Worm (Caenorhabditis elegans): ENCODE data around the gene cdk-4.
A peak's percentile ranks its signal among the peaks of the same experiment; 100 is the strongest.

Gene cdk-4

DNA sequence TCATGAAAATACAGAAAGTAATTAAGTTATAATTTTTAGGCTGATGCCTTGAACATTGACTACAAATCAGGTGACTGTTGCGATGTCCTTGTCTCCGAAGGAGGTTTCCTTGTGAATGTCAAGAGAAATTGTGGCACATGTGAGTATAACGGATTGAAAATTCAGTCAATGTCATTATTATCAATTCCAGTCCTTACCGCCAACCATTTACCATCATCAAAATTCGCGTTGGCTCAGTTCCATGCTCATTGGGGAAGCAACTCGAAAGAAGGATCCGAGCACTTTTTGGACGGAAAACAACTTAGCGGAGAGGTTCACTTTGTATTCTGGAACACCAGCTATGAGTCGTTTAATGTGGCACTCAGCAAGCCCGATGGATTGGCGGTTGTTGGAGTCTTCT lies 24.6 kb upstream of the cdk-4 start:
- no peak for TF ChIP-seq pes-1 (GFP tag; IDR thresholded peaks at IDR 0.05)
- no peak for TF ChIP-seq tbx-37 (GFP tag; conservative IDR thresholded peaks at IDR 0.05)
- TF ChIP-seq F13C5.2 (tag; optimal IDR thresholded peaks at IDR 0.05), result no peak
- TF ChIP-seq hmbx-1 (tag; optimal IDR thresholded peaks at IDR 0.05), result no peak
- no peak for TF ChIP-seq ama-1 (optimal IDR thresholded peaks at IDR 0.05)
- TF ChIP-seq hmg-4 (GFP tag; optimal IDR thresholded peaks at IDR 0.05), result no peak
- no peak for TF ChIP-seq ceh-36 (tag; optimal IDR thresholded peaks at IDR 0.05)
- TF ChIP-seq flt-1 (GFP tag; IDR thresholded peaks at IDR 0.05), result no peak
- no peak for TF ChIP-seq hnd-1 (tag; optimal IDR thresholded peaks at IDR 0.05)
- no peak for TF ChIP-seq ets-7 (tag; optimal IDR thresholded peaks at IDR 0.05)
- TF ChIP-seq sea-1 (GFP tag; conservative IDR thresholded peaks at IDR 0.05), result no peak
- TF ChIP-seq tra-4 (tag; optimal IDR thresholded peaks at IDR 0.05), result no peak
- TF ChIP-seq B0310.2 (tag; optimal IDR thresholded peaks at IDR 0.05), result no peak
- TF ChIP-seq tbx-11 (GFP tag; IDR thresholded peaks at IDR 0.05), result no peak
- TF ChIP-seq aly-1 (tag; optimal IDR thresholded peaks at IDR 0.05), result no peak
- no peak for TF ChIP-seq scrt-1 (GFP tag; IDR thresholded peaks at IDR 0.05)

DNA sequence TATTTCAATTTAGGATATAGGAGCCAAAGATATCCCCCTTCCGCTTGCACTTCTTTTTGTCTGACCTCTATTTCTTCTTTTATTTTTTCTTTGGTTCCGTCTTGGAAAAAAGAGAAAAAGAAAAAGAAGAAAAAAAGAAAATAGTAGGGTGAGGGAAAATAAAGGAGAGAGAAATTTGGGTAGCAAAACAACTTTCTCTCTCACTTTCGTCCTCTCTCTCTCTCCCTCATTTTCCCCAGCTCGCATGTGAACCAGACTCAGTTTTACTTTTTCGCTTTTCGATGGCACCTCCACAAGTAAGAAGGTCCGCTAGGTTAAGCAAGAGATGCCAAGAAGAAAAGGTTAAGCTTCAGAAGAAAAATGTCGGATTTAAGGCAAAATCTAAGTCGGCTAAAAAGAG lies 24.0 kb upstream of the cdk-4 start:
- TF ChIP-seq sea-1 (GFP tag; conservative IDR thresholded peaks at IDR 0.05) (no peak), aly-1 (tag; optimal IDR thresholded peaks at IDR 0.05) (no peak), ceh-13 (GFP tag; optimal IDR thresholded peaks at IDR 0.05) (no peak), hmg-4 (GFP tag; optimal IDR thresholded peaks at IDR 0.05) (no peak), B0310.2 (tag; optimal IDR thresholded peaks at IDR 0.05) (no peak), tbx-11 (GFP tag; IDR thresholded peaks at IDR 0.05) (no peak), hmbx-1 (tag; optimal IDR thresholded peaks at IDR 0.05) (no peak), tbx-37 (GFP tag; conservative IDR thresholded peaks at IDR 0.05) (no peak), F13C5.2 (tag; optimal IDR thresholded peaks at IDR 0.05) (no peak), ama-1 (optimal IDR thresholded peaks at IDR 0.05) (no peak), scrt-1 (GFP tag; IDR thresholded peaks at IDR 0.05) (no peak), pes-1 (GFP tag; IDR thresholded peaks at IDR 0.05) (no peak), flt-1 (GFP tag; IDR thresholded peaks at IDR 0.05) (no peak), tra-4 (tag; optimal IDR thresholded peaks at IDR 0.05) (no peak), hnd-1 (tag; optimal IDR thresholded peaks at IDR 0.05) (no peak), ceh-36 (tag; optimal IDR thresholded peaks at IDR 0.05) (no peak), ets-7 (tag; optimal IDR thresholded peaks at IDR 0.05) (no peak)

DNA sequence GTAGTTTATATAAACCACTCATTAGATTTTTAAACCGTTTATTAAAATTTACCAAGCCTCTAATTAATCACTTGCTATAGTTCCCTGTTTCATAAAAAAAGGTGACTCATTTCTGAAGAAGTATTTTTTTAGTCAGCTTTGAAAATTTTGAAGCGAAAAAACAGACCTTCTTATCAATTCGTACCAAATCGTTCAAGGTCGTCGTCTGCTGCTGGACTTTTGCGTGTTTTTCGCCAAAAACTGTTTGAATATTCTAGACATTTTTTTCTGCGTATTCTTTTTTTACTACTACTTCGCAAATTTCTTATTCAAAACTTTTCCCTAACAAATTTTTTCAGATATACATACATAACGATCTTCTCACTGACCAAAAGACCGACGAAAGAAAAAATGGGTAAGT lies 23.5 kb upstream of the cdk-4 start, which contains the start of gene cah-4:
TSS of gene cah-4 (plus strand) at position 339 of the 400 bp plus-strand sequence.
- TF ChIP-seq ceh-13 (GFP tag; optimal IDR thresholded peaks at IDR 0.05) (no peak), ama-1 (optimal IDR thresholded peaks at IDR 0.05) (no peak), sea-1 (GFP tag; conservative IDR thresholded peaks at IDR 0.05) (no peak), hmg-4 (GFP tag; optimal IDR thresholded peaks at IDR 0.05) (no peak), pes-1 (GFP tag; IDR thresholded peaks at IDR 0.05) (no peak), flt-1 (GFP tag; IDR thresholded peaks at IDR 0.05) (no peak), aly-1 (tag; optimal IDR thresholded peaks at IDR 0.05) (no peak), B0310.2 (tag; optimal IDR thresholded peaks at IDR 0.05) (no peak), scrt-1 (GFP tag; IDR thresholded peaks at IDR 0.05) (no peak), ceh-36 (tag; optimal IDR thresholded peaks at IDR 0.05) (no peak), tbx-11 (GFP tag; IDR thresholded peaks at IDR 0.05) (no peak), hmbx-1 (tag; optimal IDR thresholded peaks at IDR 0.05) (no peak), F13C5.2 (tag; optimal IDR thresholded peaks at IDR 0.05) (no peak), ets-7 (tag; optimal IDR thresholded peaks at IDR 0.05) (no peak)

DNA sequence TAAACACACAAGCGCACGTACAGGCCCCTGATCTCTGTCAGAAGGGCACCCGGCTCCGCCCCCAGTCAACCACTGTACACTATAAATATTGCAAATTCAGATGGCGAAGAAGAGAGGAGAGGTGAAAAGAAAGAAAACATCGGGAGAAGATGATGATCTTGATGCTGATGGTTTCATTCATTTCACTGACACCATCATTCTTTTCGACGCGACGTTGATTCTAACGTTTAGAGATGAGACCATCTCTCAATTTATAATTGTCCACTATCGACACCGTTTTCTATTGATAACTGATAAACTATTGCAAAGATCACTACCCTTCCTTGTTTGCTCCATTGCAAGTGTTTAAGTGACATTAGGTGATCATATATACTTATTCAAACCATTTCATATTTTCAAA lies 22.6 kb upstream of the cdk-4 start:
- TF ChIP-seq pes-1 (GFP tag; IDR thresholded peaks at IDR 0.05), result no peak
- no peak for TF ChIP-seq hnd-1 (tag; optimal IDR thresholded peaks at IDR 0.05)
- TF ChIP-seq ceh-13 (GFP tag; optimal IDR thresholded peaks at IDR 0.05), result no peak
- TF ChIP-seq tbx-37 (GFP tag; conservative IDR thresholded peaks at IDR 0.05), result no peak
- no peak for TF ChIP-seq hmbx-1 (tag; optimal IDR thresholded peaks at IDR 0.05)
- no peak for TF ChIP-seq aly-1 (tag; optimal IDR thresholded peaks at IDR 0.05)
- no peak for TF ChIP-seq tbx-11 (GFP tag; IDR thresholded peaks at IDR 0.05)
- no peak for TF ChIP-seq F13C5.2 (tag; optimal IDR thresholded peaks at IDR 0.05)

DNA sequence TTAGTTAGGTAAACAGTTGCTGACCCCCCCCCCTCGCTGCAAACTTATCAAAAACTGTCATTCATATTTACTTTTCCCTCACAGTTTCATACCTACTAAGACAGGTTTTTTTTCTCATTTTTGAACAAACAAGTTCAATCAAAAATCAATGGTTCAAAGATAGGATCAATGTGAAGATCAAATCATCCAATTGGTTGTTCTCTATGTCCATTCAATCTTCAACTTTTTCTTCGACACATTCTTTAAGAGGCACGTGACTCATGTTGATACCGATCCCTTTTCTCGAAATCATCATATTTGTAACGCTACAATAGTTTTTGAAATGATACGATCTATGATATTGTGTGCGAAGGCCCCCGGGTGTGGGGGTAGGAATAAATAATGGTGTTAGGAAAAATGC lies 21.0 kb upstream of the cdk-4 start:
- TF ChIP-seq flt-1 (GFP tag; IDR thresholded peaks at IDR 0.05) (no peak), ama-1 (optimal IDR thresholded peaks at IDR 0.05) (no peak), tra-4 (tag; optimal IDR thresholded peaks at IDR 0.05) (no peak), tbx-37 (GFP tag; conservative IDR thresholded peaks at IDR 0.05) (no peak)

DNA sequence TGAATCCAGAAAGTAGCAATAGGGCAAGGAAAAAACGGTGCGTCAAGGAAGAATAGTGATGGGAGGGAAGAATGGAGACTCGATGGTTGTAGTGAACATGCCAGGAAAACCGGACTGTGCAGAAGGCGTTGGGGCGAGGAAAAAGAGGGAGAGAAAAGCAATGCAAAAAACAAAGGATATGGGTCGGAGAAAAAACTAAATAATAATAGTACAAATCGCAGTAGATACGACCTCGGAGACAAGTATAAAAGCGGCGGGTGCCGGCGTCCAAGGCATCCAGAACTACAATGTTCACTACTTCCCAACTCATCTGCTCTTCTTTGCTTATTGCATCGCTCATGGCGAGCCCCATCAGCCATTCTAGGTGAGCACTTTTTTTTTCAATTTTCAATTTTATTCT lies 18.0 kb upstream of the cdk-4 start, which contains the start of gene R01E6.5:
TSS of gene R01E6.5 (plus strand) at position 301 of the 400 bp plus-strand sequence.
- TF ChIP-seq hnd-1 (tag; optimal IDR thresholded peaks at IDR 0.05) (no peak), ceh-13 (GFP tag; optimal IDR thresholded peaks at IDR 0.05) (no peak), flt-1 (GFP tag; IDR thresholded peaks at IDR 0.05) (no peak), hmbx-1 (tag; optimal IDR thresholded peaks at IDR 0.05) (no peak), sea-1 (GFP tag; conservative IDR thresholded peaks at IDR 0.05) (no peak), F13C5.2 (tag; optimal IDR thresholded peaks at IDR 0.05) (no peak), tbx-11 (GFP tag; IDR thresholded peaks at IDR 0.05) (no peak), pes-1 (GFP tag; IDR thresholded peaks at IDR 0.05) (no peak), tbx-37 (GFP tag; conservative IDR thresholded peaks at IDR 0.05) (no peak), ceh-36 (tag; optimal IDR thresholded peaks at IDR 0.05) (no peak), ets-7 (tag; optimal IDR thresholded peaks at IDR 0.05) (no peak), aly-1 (tag; optimal IDR thresholded peaks at IDR 0.05) (no peak), hmg-4 (GFP tag; optimal IDR thresholded peaks at IDR 0.05) (no peak), scrt-1 (GFP tag; IDR thresholded peaks at IDR 0.05) (no peak)

DNA sequence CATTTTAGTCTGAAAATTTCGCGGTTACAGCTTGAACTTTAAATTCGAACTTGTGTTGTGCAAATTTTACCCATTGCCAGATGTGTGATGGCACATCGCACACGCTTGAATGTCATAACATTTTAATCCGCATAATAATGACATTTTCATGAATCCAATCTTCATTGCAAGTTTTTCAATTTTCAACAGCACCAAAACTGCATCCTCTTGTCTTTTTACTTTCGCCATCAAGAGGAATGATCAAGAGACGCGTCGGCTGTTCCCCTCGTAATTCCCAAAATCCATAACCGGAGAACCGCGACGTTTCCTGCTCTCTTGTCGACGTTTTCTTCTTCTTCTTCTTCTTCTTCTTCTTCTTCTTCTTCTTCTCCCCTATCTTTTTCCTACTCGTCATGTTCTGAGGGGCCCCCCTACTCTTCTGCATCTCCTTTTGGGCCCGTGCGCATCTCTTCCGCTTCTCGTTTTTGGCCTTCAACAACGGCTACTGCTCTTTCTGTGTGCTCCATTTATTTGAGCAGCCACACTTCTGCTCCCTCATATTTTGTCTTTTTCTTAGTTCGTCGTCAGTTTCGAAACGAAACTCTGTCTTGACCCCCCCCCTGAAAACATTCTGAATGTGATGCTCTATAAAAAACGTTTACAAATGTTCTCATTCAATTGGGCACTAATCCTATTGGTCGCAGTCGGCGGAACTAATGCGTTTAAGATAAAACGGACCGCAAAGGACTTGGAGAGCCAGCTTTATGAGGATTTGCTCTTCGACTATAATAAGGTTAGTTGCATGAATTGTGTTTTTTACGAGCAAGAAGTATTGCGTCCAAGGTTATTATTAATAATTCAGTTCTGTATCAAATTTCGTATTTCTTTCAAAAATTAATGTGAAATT lies 14.0 kb upstream of the cdk-4 start, which contains the start of gene acr-12:
TSS of gene acr-12 (plus strand) at position 430 of the 886 bp plus-strand sequence.
- TF ChIP-seq ets-7 (tag; optimal IDR thresholded peaks at IDR 0.05) (no peak), hmg-4 (GFP tag; optimal IDR thresholded peaks at IDR 0.05) (peak; percentile 16)
